Fruit fly (Drosophila melanogaster) whole organism, embryonic: Measurements from ENCODE around the gene Slimp.

ENCODE experiments used
- B-H2 ChIP-seq: fragments of 200-800 bp; sonication (Bioruptor generic); optimal IDR thresholded peaks from 2 replicates; lab custom pipeline; 2018; ENCODE audit warnings: missing biosample characterization, mild to moderate bottlenecking, missing genetic modification characterization
- CG10565 ChIP-seq: fragments of 200-800 bp; sonication (Bioruptor generic); optimal IDR thresholded peaks from 3 replicates; lab custom pipeline; 2016; ENCODE audit warnings: missing biosample characterization, mild to moderate bottlenecking, missing genetic modification characterization
- CG12942 ChIP-seq: fragments of 200-800 bp; sonication (Bioruptor generic); optimal IDR thresholded peaks from 3 replicates; lab custom pipeline; 2016; ENCODE audit warnings: missing biosample characterization, missing genetic modification characterization
- CG14050 ChIP-seq: fragments of 200-800 bp; sonication (Bioruptor generic); IDR thresholded peaks from 3 replicates; pipeline ENCODE4 v1.3.6; 2022; ENCODE audit warnings: missing biosample characterization, missing genetic modification characterization
- CG14710 ChIP-seq: fragments of 200-800 bp; sonication (Bioruptor generic); optimal IDR thresholded peaks from 3 replicates; lab custom pipeline; 2019; ENCODE audit warnings: missing biosample characterization, mild to moderate bottlenecking, missing genetic modification characterization, moderate library complexity
- CG15073 ChIP-seq: fragments of 200-800 bp; sonication (Bioruptor generic); optimal IDR thresholded peaks from 2 replicates; lab custom pipeline; 2016; ENCODE audit warnings: missing biosample characterization, missing genetic modification characterization
- CG1529 ChIP-seq: fragments of 200-800 bp; sonication (Bioruptor generic); optimal IDR thresholded peaks from 3 replicates; lab custom pipeline; 2018; ENCODE audit warnings: missing biosample characterization, missing genetic modification characterization
- CG17328 ChIP-seq: fragments of 200-800 bp; sonication (Bioruptor generic); IDR thresholded peaks from 2 replicates; pipeline ENCODE4 v1.3.6; 2022; ENCODE audit warnings: missing biosample characterization, missing genetic modification characterization
- CG17912 ChIP-seq: fragments of 200-800 bp; sonication (Bioruptor generic); optimal IDR thresholded peaks from 2 replicates; lab custom pipeline; 2018; ENCODE audit warnings: missing biosample characterization, mild to moderate bottlenecking, missing genetic modification characterization
- CG2120 ChIP-seq: fragments of 200-800 bp; sonication (Bioruptor generic); optimal IDR thresholded peaks from 3 replicates; lab custom pipeline; 2016; ENCODE audit warnings: missing biosample characterization, missing genetic modification characterization
- CG4328 ChIP-seq: fragments of 200-800 bp; sonication (Bioruptor generic); optimal IDR thresholded peaks from 3 replicates; lab custom pipeline; 2017; ENCODE audit warnings: missing biosample characterization, missing genetic modification reagents, missing genetic modification characterization
- CG4404 ChIP-seq: fragments of 200-800 bp; sonication (Bioruptor generic); IDR thresholded peaks from 2 replicates; pipeline ENCODE4 v1.3.6; 2022; ENCODE audit warnings: missing biosample characterization, missing genetic modification characterization
- CG4424 ChIP-seq: fragments of 200-800 bp; sonication (Bioruptor generic); optimal IDR thresholded peaks from 3 replicates; lab custom pipeline; 2016; ENCODE audit warnings: missing biosample characterization, missing genetic modification characterization
- CG4854 ChIP-seq: fragments of 200-800 bp; sonication (Bioruptor generic); optimal IDR thresholded peaks from 2 replicates; lab custom pipeline; 2016; ENCODE audit warnings: missing biosample characterization, missing genetic modification characterization, inconsistent platforms
- CG7357 ChIP-seq: fragments of 200-800 bp; sonication (Bioruptor generic); IDR thresholded peaks from 3 replicates; pipeline ENCODE4 v1.3.6; 2022; ENCODE audit warnings: missing biosample characterization, missing genetic modification characterization
- CG7928 ChIP-seq: fragments of 200-800 bp; sonication (Bioruptor generic); optimal IDR thresholded peaks from 2 replicates; lab custom pipeline; 2017; ENCODE audit warnings: missing biosample characterization, mild to moderate bottlenecking, missing genetic modification characterization
- CG8089 ChIP-seq: fragments of 200-800 bp; sonication (Bioruptor generic); optimal IDR thresholded peaks from 3 replicates; lab custom pipeline; 2016; ENCODE audit warnings: missing biosample characterization, missing genetic modification characterization
- CG9215 ChIP-seq: fragments of 200-800 bp; sonication (Bioruptor generic); IDR thresholded peaks from 2 replicates; pipeline ENCODE4 v1.3.6; 2022; ENCODE audit warnings: missing biosample characterization, missing genetic modification characterization
- Camta ChIP-seq: fragments of 200-800 bp; sonication (Bioruptor generic); optimal IDR thresholded peaks from 2 replicates; lab custom pipeline; 2016; ENCODE audit warnings: missing biosample characterization, missing genetic modification characterization
- Dll ChIP-seq: fragments of 200-800 bp; sonication (Bioruptor generic); IDR thresholded peaks from 4 replicates; pipeline ENCODE4 v1.3.6; 2022; ENCODE audit warnings: missing biosample characterization, missing genetic modification characterization; ENCODE audit not compliant: partially characterized antibody
- Dref ChIP-seq: fragments of 200-800 bp; sonication (Bioruptor generic); IDR thresholded peaks from 2 replicates; pipeline ENCODE4 v1.3.6; 2022; ENCODE audit warnings: missing biosample characterization, missing genetic modification characterization
- ERR ChIP-seq: fragments of 200-800 bp; sonication (Bioruptor generic); optimal IDR thresholded peaks from 2 replicates; lab custom pipeline; 2016; ENCODE audit warnings: missing biosample characterization, missing genetic modification characterization
- H15 ChIP-seq: fragments of 200-800 bp; sonication (Bioruptor generic); IDR thresholded peaks from 3 replicates; pipeline ENCODE4 v1.3.6; 2022; ENCODE audit warnings: missing biosample characterization, missing genetic modification characterization
- HmgD ChIP-seq: fragments of 200-800 bp; sonication (Bioruptor generic); optimal IDR thresholded peaks from 3 replicates; lab custom pipeline; 2016; ENCODE audit warnings: missing biosample characterization, missing genetic modification characterization
- Hr78 ChIP-seq, 2 experiments: fragments of 200-800 bp in 1 of 2; fragments of >200 bp in 1 of 2; sonication (Bioruptor generic) in 1 of 2; optimal IDR thresholded peaks; 2 replicates each; lab custom pipeline; 2017 to 2019; ENCODE audit warnings: missing biosample characterization in 2 of 2, missing genetic modification characterization in 2 of 2, mild to moderate bottlenecking in 1 of 2, moderate library complexity in 1 of 2
- Jarid2 ChIP-seq: fragments of 200-800 bp; sonication (Bioruptor generic); optimal IDR thresholded peaks from 3 replicates; lab custom pipeline; 2017; ENCODE audit warnings: mild to moderate bottlenecking, missing biosample characterization, missing genetic modification reagents, missing genetic modification characterization
- Max ChIP-seq: fragments of 200-800 bp; sonication (Bioruptor generic); optimal IDR thresholded peaks from 2 replicates; lab custom pipeline; 2016; ENCODE audit warnings: missing biosample characterization, mild to moderate bottlenecking, missing genetic modification characterization
- Myb ChIP-seq: fragments of 200-800 bp; sonication (Bioruptor generic); optimal IDR thresholded peaks from 2 replicates; lab custom pipeline; 2016; ENCODE audit warnings: missing biosample characterization, missing genetic modification characterization
- NFAT ChIP-seq: fragments of 200-800 bp; sonication (Bioruptor generic); IDR thresholded peaks from 2 replicates; pipeline ENCODE4 v1.3.6; 2022; ENCODE audit warnings: missing biosample characterization, missing genetic modification characterization
- Nf-YC ChIP-seq: fragments of 200-800 bp; optimal IDR thresholded peaks from 3 replicates; lab custom pipeline; 2019; ENCODE audit warnings: missing biosample characterization, mild to moderate bottlenecking, missing genetic modification characterization, moderate library complexity
- Poxn ChIP-seq: fragments of 200-800 bp; sonication (Bioruptor generic); IDR thresholded peaks from 2 replicates; pipeline ENCODE4 v1.3.6; 2022; ENCODE audit warnings: missing biosample characterization, missing genetic modification characterization
- Taf1 ChIP-seq: fragments of 200-800 bp; sonication (Bioruptor generic); IDR thresholded peaks from 2 replicates; pipeline ENCODE4 v1.3.6; 2022; ENCODE audit warnings: missing biosample characterization, missing genetic modification characterization
- Usf ChIP-seq: fragments of 200-800 bp; sonication (Bioruptor generic); optimal IDR thresholded peaks from 2 replicates; lab custom pipeline; 2017; ENCODE audit warnings: missing genotype, missing biosample characterization, missing genetic modification characterization
- Vsx1 ChIP-seq: fragments of 200-800 bp; sonication (Bioruptor generic); optimal IDR thresholded peaks from 2 replicates; lab custom pipeline; 2017; ENCODE audit warnings: missing biosample characterization, mild to moderate bottlenecking, missing genetic modification characterization, missing genetic modification reagents
- da ChIP-seq: fragments of 200-800 bp; sonication (Bioruptor generic); optimal IDR thresholded peaks from 2 replicates; lab custom pipeline; 2016; ENCODE audit warnings: missing biosample characterization, missing genetic modification characterization
- emc ChIP-seq: fragments of 200-800 bp; sonication (Bioruptor generic); optimal IDR thresholded peaks from 2 replicates; lab custom pipeline; 2016; ENCODE audit warnings: missing biosample characterization, missing genetic modification characterization
- gce ChIP-seq: fragments of 200-800 bp; sonication (Bioruptor generic); IDR thresholded peaks from 3 replicates; pipeline ENCODE4 v1.3.6; 2022; ENCODE audit warnings: missing biosample characterization, missing genetic modification characterization
- h ChIP-seq: fragments of >200 bp; optimal IDR thresholded peaks from 2 replicates; lab custom pipeline; 2017
- hth ChIP-seq: fragments of >200 bp; optimal IDR thresholded peaks from 2 replicates; lab custom pipeline; 2017; ENCODE audit warnings: inconsistent platforms
- ind ChIP-seq: fragments of 200-800 bp; sonication (Bioruptor generic); optimal IDR thresholded peaks from 3 replicates; lab custom pipeline; 2016; ENCODE audit warnings: missing biosample characterization, missing genetic modification characterization
- inv ChIP-seq: fragments of 200-800 bp; sonication (Bioruptor generic); IDR thresholded peaks from 2 replicates; pipeline ENCODE4 v1.3.6; 2022; ENCODE audit warnings: missing biosample characterization, missing genetic modification characterization; ENCODE audit not compliant: partially characterized antibody
- jing ChIP-seq: fragments of 200-800 bp; sonication (Bioruptor generic); optimal IDR thresholded peaks from 2 replicates; lab custom pipeline; 2018; ENCODE audit warnings: missing biosample characterization, mild to moderate bottlenecking, missing genetic modification characterization
- lab ChIP-seq: fragments of 200-800 bp; sonication (Bioruptor generic); optimal IDR thresholded peaks from 3 replicates; lab custom pipeline; 2017; ENCODE audit warnings: missing biosample characterization, missing genetic modification characterization, mild to moderate bottlenecking, moderate library complexity, missing genetic modification reagents
- luna ChIP-seq: fragments of 200-800 bp; sonication (Bioruptor generic); optimal IDR thresholded peaks from 2 replicates; lab custom pipeline; 2016; ENCODE audit warnings: missing biosample characterization, missing genetic modification characterization
- nerfin-2 ChIP-seq: fragments of 200-800 bp; sonication (Bioruptor generic); IDR thresholded peaks from 2 replicates; pipeline ENCODE4 v1.3.6; 2022; ENCODE audit warnings: missing biosample characterization, missing genetic modification characterization; ENCODE audit not compliant: partially characterized antibody
- phol ChIP-seq: fragments of 200-800 bp; sonication (Bioruptor generic); optimal IDR thresholded peaks from 3 replicates; lab custom pipeline; 2018; ENCODE audit warnings: missing biosample characterization, mild to moderate bottlenecking, missing genetic modification characterization, moderate library complexity
- sens ChIP-seq: fragments of 200-800 bp; sonication (Bioruptor generic); peaks from one replicate; lab custom pipeline; 2016; ENCODE audit warnings: missing biosample characterization, missing genetic modification characterization
- sr ChIP-seq: fragments of 200-800 bp; sonication (Bioruptor generic); IDR thresholded peaks from 3 replicates; pipeline ENCODE4 v1.3.6; 2022; ENCODE audit warnings: missing biosample characterization, missing genetic modification characterization
- stc ChIP-seq: fragments of 200-800 bp; sonication (Bioruptor generic); IDR thresholded peaks from 2 replicates; pipeline ENCODE4 v1.3.6; 2022; ENCODE audit warnings: missing biosample characterization, missing genetic modification characterization
- stwl ChIP-seq: fragments of 200-800 bp; sonication (Bioruptor generic); optimal IDR thresholded peaks from 3 replicates; lab custom pipeline; 2018; ENCODE audit warnings: missing biosample characterization, mild to moderate bottlenecking, missing genetic modification characterization, moderate library complexity
- tin ChIP-seq: fragments of 200-800 bp; sonication (Bioruptor generic); optimal IDR thresholded peaks from 3 replicates; lab custom pipeline; 2016; ENCODE audit warnings: missing biosample characterization, missing genetic modification characterization
- tx ChIP-seq: fragments of 200-800 bp; sonication (Bioruptor generic); optimal IDR thresholded peaks from 2 replicates; lab custom pipeline; 2016; ENCODE audit warnings: missing biosample characterization, missing genetic modification characterization
- unc-4 ChIP-seq: fragments of 200-800 bp; sonication (Bioruptor generic); IDR thresholded peaks from 2 replicates; pipeline ENCODE4 v1.3.6; 2022; ENCODE audit warnings: missing biosample characterization, missing genetic modification characterization; ENCODE audit not compliant: partially characterized antibody
- usp ChIP-seq: fragments of >200 bp; optimal IDR thresholded peaks from 2 replicates; lab custom pipeline; 2017; ENCODE audit warnings: missing biosample characterization, missing genetic modification characterization

The Slimp gene

dm6 chr3R:24148838-24149237, at the start of gene Slimp (continued):
- no peak for TF ChIP-seq jing (GFP tag; lab: Kevin White, UChicago)
- TF ChIP-seq Nf-YC (tag; lab: Kevin White, UChicago): no peak
- TF ChIP-seq CG7357 (GFP tag; lab: Robert Waterston, UW): no peak
- TF ChIP-seq CG4424: no peak
- peak; percentile 32 for TF ChIP-seq lab
- no peak for TF ChIP-seq ERR (GFP tag; lab: Kevin White, UChicago)
- TF ChIP-seq CG14710 (tag; lab: Kevin White, UChicago): peak; percentile 31
- no peak for TF ChIP-seq Hr78 (GFP tag; optimal IDR thresholded peaks at IDR 0.05; lab: Kevin White, UChicago)
- TF ChIP-seq tx: no peak
- TF ChIP-seq HmgD (GFP tag; lab: Kevin White, UChicago): no peak
- TF ChIP-seq gce (GFP tag; lab: Robert Waterston, UW): no peak
- TF ChIP-seq CG10565 (GFP tag; lab: Kevin White, UChicago): no peak
- no peak for TF ChIP-seq Myb
- TF ChIP-seq tin (GFP tag; lab: Kevin White, UChicago): peak; percentile 1
- no peak for TF ChIP-seq NFAT
- TF ChIP-seq phol (tag; lab: Kevin White, UChicago): peak; percentile 32
- TF ChIP-seq Taf1 (GFP tag; lab: Robert Waterston, UW): no peak
- TF ChIP-seq Jarid2 (GFP tag; lab: Kevin White, UChicago): no peak
- no peak for TF ChIP-seq Max
- TF ChIP-seq stc (GFP tag; lab: Robert Waterston, UW): no peak
- no peak for TF ChIP-seq da (GFP tag; lab: Kevin White, UChicago)
- TF ChIP-seq Camta (GFP tag; lab: Kevin White, UChicago): no peak
- TF ChIP-seq CG17328 (GFP tag; lab: Robert Waterston, UW): no peak
- no peak for TF ChIP-seq emc
- no peak for TF ChIP-seq CG7928
- TF ChIP-seq luna: no peak
- no peak for TF ChIP-seq CG8089 (GFP tag; lab: Kevin White, UChicago)
- TF ChIP-seq CG14050 (GFP tag; lab: Robert Waterston, UW): no peak
- TF ChIP-seq ind: no peak
- peak; percentile 52; the same call in 1 of the 4 replicates for TF ChIP-seq Dll (GFP tag; lab: Robert Waterston, UW)
- no peak for TF ChIP-seq sr (GFP tag; lab: Robert Waterston, UW)
- peak; percentile 49 for TF ChIP-seq stwl (tag; lab: Kevin White, UChicago)
- TF ChIP-seq nerfin-2 (GFP tag; lab: Robert Waterston, UW): no peak
- TF ChIP-seq unc-4: no peak
- no peak for TF ChIP-seq h
- no peak for TF ChIP-seq CG4328 (GFP tag; lab: Kevin White, UChicago)
- no peak for TF ChIP-seq CG1529 (GFP tag; lab: Kevin White, UChicago)
- no peak for TF ChIP-seq CG15073 (GFP tag; lab: Kevin White, UChicago)
- no peak for TF ChIP-seq Usf (GFP tag; lab: Kevin White, UChicago)
- no peak for TF ChIP-seq CG17912
- no peak for TF ChIP-seq Dref (GFP tag; lab: Robert Waterston, UW)
- TF ChIP-seq hth: no peak
- TF ChIP-seq B-H2 (GFP tag; lab: Kevin White, UChicago): no peak
- peak; percentile 52 for TF ChIP-seq CG2120 (GFP tag; lab: Kevin White, UChicago)
- TF ChIP-seq sens (GFP tag; lab: Kevin White, UChicago): peak; percentile 82
- no peak for TF ChIP-seq CG12942
- no peak for TF ChIP-seq Vsx1
- TF ChIP-seq CG4854 (GFP tag; lab: Kevin White, UChicago): no peak
- TF ChIP-seq CG9215 (GFP tag; lab: Robert Waterston, UW): no peak
- TF ChIP-seq inv (GFP tag; lab: Robert Waterston, UW): no peak
- TF ChIP-seq Poxn (GFP tag; lab: Robert Waterston, UW): no peak
- TF ChIP-seq H15 (GFP tag; lab: Robert Waterston, UW): no peak
- TF ChIP-seq usp (GFP tag; lab: Kevin White, UChicago): no peak
- no peak for TF ChIP-seq CG4404 (GFP tag; lab: Robert Waterston, UW)
